Worm (Caenorhabditis elegans) whole organism, late embryonic: ENCODE measurements around the gene fox-1.

Experiments
- ceh-24 ChIP-seq: sonication (generic microtip); optimal IDR thresholded peaks from 2 replicates; lab custom pipeline; 2016; ENCODE audit warnings: mild to moderate bottlenecking, missing genetic modification characterization, missing compliant biosample characterization
- ceh-31 ChIP-seq: sonication (generic microtip); optimal IDR thresholded peaks from 2 replicates; lab custom pipeline; 2016; ENCODE audit warnings: missing genetic modification characterization, missing compliant biosample characterization
- ceh-9 ChIP-seq: sonication (generic microtip); optimal IDR thresholded peaks from 2 replicates; lab custom pipeline; 2016; ENCODE audit warnings: mild to moderate bottlenecking, missing genetic modification characterization, inconsistent platforms, missing compliant biosample characterization
- dmd-4 ChIP-seq: sonication (generic microtip); optimal IDR thresholded peaks from 2 replicates; lab custom pipeline; 2016; ENCODE audit warnings: borderline replicate concordance, missing genetic modification characterization, missing compliant biosample characterization
- ets-4 ChIP-seq: sonication (generic microtip); optimal IDR thresholded peaks from 2 replicates; lab custom pipeline; 2016; ENCODE audit warnings: missing genetic modification characterization, missing compliant biosample characterization
- eyg-1 ChIP-seq: sonication (generic microtip); optimal IDR thresholded peaks from 2 replicates; lab custom pipeline; 2016; ENCODE audit warnings: missing genotype, missing genetic modification characterization, missing compliant biosample characterization
- lin-11 ChIP-seq: fragments of 200-800 bp; sonication (Bioruptor generic); optimal IDR thresholded peaks from 2 replicates; lab custom pipeline; 2018; ENCODE audit warnings: mild to moderate bottlenecking, missing genetic modification characterization, missing compliant biosample characterization
- nfya-1 ChIP-seq: sonication (generic microtip); optimal IDR thresholded peaks from 2 replicates; lab custom pipeline; 2017; ENCODE audit warnings: missing genetic modification characterization, mild to moderate bottlenecking, missing compliant biosample characterization, antibody characterized with exemption, moderate library complexity

DNA sequence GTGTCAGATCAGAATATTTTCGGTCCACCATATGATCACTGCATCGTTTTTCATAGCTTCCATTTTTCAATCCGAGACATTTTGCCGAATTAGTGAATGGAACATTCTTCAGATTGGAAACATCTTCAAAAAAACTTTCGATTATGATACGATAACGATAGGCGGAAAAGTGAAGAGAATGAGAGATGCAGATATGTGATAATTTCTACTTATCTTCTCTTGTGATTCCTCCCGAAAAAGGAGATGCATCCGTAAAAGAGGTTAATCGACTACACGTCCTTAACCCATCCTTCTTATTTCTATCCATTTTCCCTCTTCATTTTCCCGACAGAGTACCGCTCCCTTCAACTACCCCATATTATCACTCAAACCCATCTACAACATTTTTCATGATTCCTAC, 23.4 kb upstream of the fox-1 start, which contains the start of gene K02E10.4:
- no peak for TF ChIP-seq ets-4 (tag; lab: Kevin White, UChicago)
- no peak for TF ChIP-seq ceh-9 (tag; lab: Kevin White, UChicago)
- no peak for TF ChIP-seq lin-11
- no peak for TF ChIP-seq eyg-1 (tag; lab: Kevin White, UChicago)
- no peak for TF ChIP-seq dmd-4 (tag; lab: Kevin White, UChicago)
- TF ChIP-seq ceh-24 = no peak
- no peak for TF ChIP-seq ceh-31 (tag; lab: Kevin White, UChicago)
- no peak for TF ChIP-seq nfya-1 (tag; lab: Kevin White, UChicago)
